Fruit fly (Drosophila melanogaster) whole organism, prepupa: ENCODE measurements around the gene MED6.

Experiments
- CG34406 ChIP-seq: fragments of 200-800 bp; sonication (Bioruptor generic); optimal IDR thresholded peaks from 3 replicates; lab custom pipeline; 2016; ENCODE audit warnings: missing biosample characterization, missing genetic modification characterization
- CG6808 ChIP-seq: fragments of 200-800 bp; sonication (Bioruptor generic); optimal IDR thresholded peaks from 3 replicates; lab custom pipeline; 2017; ENCODE audit warnings: missing biosample characterization, missing genetic modification characterization, mild to moderate bottlenecking, moderate library complexity, missing genetic modification reagents
- CG8119 ChIP-seq: fragments of 200-800 bp; sonication (Bioruptor generic); IDR thresholded peaks from 3 replicates; pipeline ENCODE4 v1.3.6; 2022; ENCODE audit warnings: missing biosample characterization, missing genetic modification characterization
- Gug ChIP-seq: fragments of 200-800 bp; sonication (Bioruptor generic); IDR thresholded peaks from 2 replicates; pipeline ENCODE4 v1.3.6; 2022; ENCODE audit warnings: missing biosample characterization, missing genetic modification characterization
- Hr39 ChIP-seq: fragments of 200-800 bp; sonication (Bioruptor generic); optimal IDR thresholded peaks from 2 replicates; lab custom pipeline; 2016; ENCODE audit warnings: missing biosample characterization, missing genetic modification characterization
- Hr4 ChIP-seq: fragments of 200-800 bp; sonication (Bioruptor generic); optimal IDR thresholded peaks from 3 replicates; lab custom pipeline; 2016; ENCODE audit warnings: missing biosample characterization, missing genetic modification characterization
- esn ChIP-seq: fragments of 200-800 bp; sonication (Bioruptor generic); optimal IDR thresholded peaks from 2 replicates; lab custom pipeline; 2016; ENCODE audit warnings: missing biosample characterization, mild to moderate bottlenecking, missing genetic modification characterization, moderate library complexity
- net ChIP-seq: fragments of 200-800 bp; sonication (Bioruptor generic); optimal IDR thresholded peaks from 3 replicates; lab custom pipeline; 2016; ENCODE audit warnings: missing biosample characterization, missing genetic modification characterization
- ss ChIP-seq, 2 experiments: fragments of 200-800 bp; sonication (Bioruptor generic); optimal IDR thresholded peaks; 2 replicates in 1 of 2; 3 replicates in 1 of 2; lab custom pipeline; 2017 to 2018; ENCODE audit warnings: mild to moderate bottlenecking in 2 of 2, missing biosample characterization in 2 of 2, missing genetic modification characterization in 2 of 2, moderate library complexity in 1 of 2

DNA sequence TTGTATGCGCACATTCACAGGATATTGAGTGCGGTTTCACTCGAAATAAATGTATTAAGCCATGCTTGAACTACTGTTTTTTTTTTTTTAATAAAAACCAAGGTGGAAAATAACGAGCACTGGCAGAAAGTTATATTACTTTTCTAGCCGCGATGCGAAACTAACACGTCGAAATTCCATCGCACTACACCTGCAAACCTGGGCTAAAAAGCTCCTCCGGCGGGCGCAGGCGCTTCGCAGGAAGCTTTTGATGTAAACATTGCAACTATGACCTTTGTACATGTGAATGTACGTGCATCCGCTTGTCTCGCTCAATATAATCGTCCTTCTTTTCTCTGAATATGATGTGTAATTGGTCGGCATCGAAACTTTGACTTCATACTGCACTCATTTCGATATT, 29.0 kb downstream of the MED6 start, which contains the start of gene side-VII:
- TF ChIP-seq Hr39 (GFP tag; lab: Kevin White, UChicago): no peak
- TF ChIP-seq net (GFP tag; lab: Kevin White, UChicago): no peak
- no peak for TF ChIP-seq CG6808 (GFP tag; lab: Kevin White, UChicago)
- TF ChIP-seq CG34406: no peak
- no peak for TF ChIP-seq esn
- TF ChIP-seq Hr4 (GFP tag; lab: Kevin White, UChicago): no peak
- TF ChIP-seq Gug (GFP tag; lab: Robert Waterston, UW): no peak
- no peak for TF ChIP-seq ss (GFP tag; optimal IDR thresholded peaks at IDR 0.05; lab: Kevin White, UChicago)
- TF ChIP-seq CG8119 (GFP tag; lab: Robert Waterston, UW): no peak
